Worm (Caenorhabditis elegans): ENCODE measurements around the gene unc-93.

- TF ChIP-seq C38D4.7 (GFP tag; optimal IDR thresholded peaks at IDR 0.05) (no peak), nhr-11 (tag; optimal IDR thresholded peaks at IDR 0.05) (no peak), fkh-10 (GFP tag; optimal IDR thresholded peaks at IDR 0.05) (no peak), F13H6.1 (tag; optimal IDR thresholded peaks at IDR 0.05) (no peak), dmd-4 (tag; optimal IDR thresholded peaks at IDR 0.05; ENCODE audit: borderline replicate concordance) (no peak), hlh-6 (tag; optimal IDR thresholded peaks at IDR 0.05) (no peak), elt-2 (tag; optimal IDR thresholded peaks at IDR 0.05) (no peak), nhr-232 (tag; optimal IDR thresholded peaks at IDR 0.05) (no peak), ttx-3 (tag; optimal IDR thresholded peaks at IDR 0.05) (no peak), tbx-2 (tag; optimal IDR thresholded peaks at IDR 0.05) (no peak), unc-86 (tag; optimal IDR thresholded peaks at IDR 0.05) (no peak), npax-4 (tag; optimal IDR thresholded peaks at IDR 0.05) (no peak)
These were observed 42.9 kb upstream of the unc-93 start for ce11 chrIII:3601271-3601670.
